Worm (Caenorhabditis elegans) whole organism, L4 larva: ENCODE measurements around the gene exos-4.2.

Source experiments
- F44E2.7 ChIP-seq: fragments of 200-800 bp; sonication (Bioruptor generic); IDR thresholded peaks from 2 replicates; pipeline ENCODE4 v2.1.2; 2022; ENCODE audit warnings: missing genetic modification characterization, missing compliant biosample characterization
- aly-2 ChIP-seq: sonication (generic microtip); optimal IDR thresholded peaks from 2 replicates; lab custom pipeline; 2018; ENCODE audit warnings: missing biosample characterization, missing genetic modification characterization
- lin-13 ChIP-seq: fragments of 150-350 bp; optimal IDR thresholded peaks from 2 replicates; lab custom pipeline; 2014; ENCODE audit warnings: missing biosample characterization, missing genetic modification reagents, missing genetic modification characterization
- mes-2 ChIP-seq: sonication (generic microtip); optimal IDR thresholded peaks from 2 replicates; lab custom pipeline; 2016; ENCODE audit warnings: missing genotype, mild to moderate bottlenecking, missing genetic modification characterization, missing compliant biosample characterization; ENCODE audit not compliant: poor library complexity, severe bottlenecking
- nhr-77 ChIP-seq: fragments of 150-350 bp; optimal IDR thresholded peaks from 2 replicates; lab custom pipeline; 2014; ENCODE audit warnings: missing biosample characterization, missing genetic modification characterization
- skn-1 ChIP-seq: fragments of 150-350 bp; optimal IDR thresholded peaks from 2 replicates; lab custom pipeline; 2014; ENCODE audit warnings: missing biosample characterization, missing genetic modification characterization
- zag-1 ChIP-seq: fragments of 150-350 bp; optimal IDR thresholded peaks from 2 replicates; lab custom pipeline; 2014; ENCODE audit warnings: missing biosample characterization, missing genetic modification characterization
- ztf-7 ChIP-seq: fragments of 150-350 bp; optimal IDR thresholded peaks from 2 replicates; lab custom pipeline; 2014; ENCODE audit warnings: missing biosample characterization, missing genetic modification characterization

- TF ChIP-seq ztf-7 (no peak), zag-1 (tag; lab: Kevin White, UChicago) (no peak), nhr-77 (tag; lab: Kevin White, UChicago) (no peak), lin-13 (GFP tag; lab: Kevin White, UChicago) (no peak), skn-1 (tag; lab: Kevin White, UChicago) (no peak), mes-2 (no peak), F44E2.7 (GFP tag; lab: Robert Waterston, UW) (no peak), aly-2 (tag; lab: Kevin White, UChicago) (no peak)
These were observed 35.5 kb downstream of the exos-4.2 start, which contains the start of the genes ztf-18 and F23H11.2 for ce11 chrIII:895525-895924.
